Worm (Caenorhabditis elegans) whole organism, early embryonic: ENCODE results near the gene rha-1.

Experiments used
- aly-1 ChIP-seq: sonication (generic microtip); optimal IDR thresholded peaks from 2 replicates; lab custom pipeline; 2016; ENCODE audit warnings: missing genetic modification characterization, missing compliant biosample characterization
- ama-1 ChIP-seq: fragments of 150-350 bp; optimal IDR thresholded peaks from 2 replicates; lab custom pipeline; 2014
- ceh-36 ChIP-seq: sonication (generic microtip); optimal IDR thresholded peaks from 2 replicates; lab custom pipeline; 2016; ENCODE audit warnings: missing genetic modification characterization, inconsistent platforms, missing compliant biosample characterization
- ets-7 ChIP-seq: sonication (generic microtip); optimal IDR thresholded peaks from 2 replicates; lab custom pipeline; 2016; ENCODE audit warnings: missing genotype, missing genetic modification characterization, missing compliant biosample characterization
- flt-1 ChIP-seq: fragments of 200-800 bp; sonication (Bioruptor generic); IDR thresholded peaks from 2 replicates; pipeline ENCODE4 v1.3.6; 2022; ENCODE audit warnings: missing genetic modification characterization, missing compliant biosample characterization
- hmbx-1 ChIP-seq: sonication (generic microtip); optimal IDR thresholded peaks from 2 replicates; lab custom pipeline; 2016; ENCODE audit warnings: mild to moderate bottlenecking, missing genetic modification characterization, missing compliant biosample characterization
- hmg-4 ChIP-seq: fragments of 200-800 bp; sonication (Bioruptor generic); optimal IDR thresholded peaks from 2 replicates; lab custom pipeline; 2018; ENCODE audit warnings: mild to moderate bottlenecking, missing genetic modification characterization, missing compliant biosample characterization
- hnd-1 ChIP-seq: sonication (generic microtip); optimal IDR thresholded peaks from 2 replicates; lab custom pipeline; 2016; ENCODE audit warnings: missing genetic modification characterization, missing compliant biosample characterization
- pes-1 ChIP-seq: fragments of 200-800 bp; sonication (Bioruptor generic); IDR thresholded peaks from 2 replicates; pipeline ENCODE4 v1.3.6; 2022; ENCODE audit warnings: missing genetic modification reagents, missing genetic modification characterization, missing compliant biosample characterization
- sea-1 ChIP-seq: fragments of 200-800 bp; sonication (Bioruptor generic); conservative IDR thresholded peaks from 2 replicates; pipeline ENCODE4 v1.3.6; 2022; ENCODE audit warnings: missing genetic modification characterization, missing compliant biosample characterization
- tbx-11 ChIP-seq: fragments of 200-800 bp; sonication (Bioruptor generic); IDR thresholded peaks from 2 replicates; pipeline ENCODE4 v1.3.6; 2022; ENCODE audit warnings: missing genetic modification characterization, missing compliant biosample characterization
- tbx-37 ChIP-seq: fragments of 200-800 bp; sonication (Bioruptor generic); conservative IDR thresholded peaks from 2 replicates; pipeline ENCODE4 v1.3.6; 2022; ENCODE audit warnings: missing genetic modification reagents, missing genetic modification characterization, missing compliant biosample characterization

ce11 chrII:8931405-8932149, 48.1 kb upstream of the rha-1 start:
- TF ChIP-seq hmg-4 (GFP tag; lab: Kevin White, UChicago) (no peak), ama-1 (no peak), ets-7 (tag; lab: Kevin White, UChicago) (no peak), pes-1 (GFP tag; lab: Robert Waterston, UW) (no peak), tbx-11 (GFP tag; lab: Robert Waterston, UW) (no peak), hnd-1 (no peak), flt-1 (GFP tag; lab: Robert Waterston, UW) (no peak), tbx-37 (GFP tag; lab: Robert Waterston, UW) (no peak), aly-1 (tag; lab: Kevin White, UChicago) (no peak), sea-1 (GFP tag; lab: Robert Waterston, UW) (no peak), hmbx-1 (tag; lab: Kevin White, UChicago) (no peak), ceh-36 (tag; lab: Kevin White, UChicago) (no peak)
